Fruit fly (Drosophila melanogaster): ENCODE measurements around the gene Eig71Ec.
A peak's percentile ranks its signal among the peaks of the same experiment; 100 is the strongest.

The Eig71Ec gene

DNA sequence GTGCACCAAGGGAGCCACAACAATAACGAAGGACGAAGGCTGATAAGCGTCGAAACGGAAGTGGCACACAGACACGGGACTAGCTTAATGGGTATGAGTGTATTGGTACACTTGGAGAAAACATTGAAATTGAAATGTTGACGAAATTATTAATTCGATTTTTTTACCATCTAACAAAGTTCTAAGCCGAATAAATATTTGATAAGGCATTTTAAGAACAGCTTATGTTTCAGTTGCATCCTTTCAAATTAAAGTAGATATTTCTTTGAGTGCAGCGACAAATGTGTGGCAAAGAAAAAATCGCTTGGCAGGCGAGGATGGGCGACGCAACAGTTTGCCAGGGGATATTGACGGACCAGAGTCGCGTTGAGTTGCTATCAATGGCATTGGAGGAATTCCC is 12.1 kb downstream of the Eig71Ec start:
- TF ChIP-seq sage (GFP tag; optimal IDR thresholded peaks at IDR 0.05) (no peak), CG9705 (GFP tag; optimal IDR thresholded peaks at IDR 0.05) (no peak), N (GFP tag; optimal IDR thresholded peaks at IDR 0.05) (no peak), dsf (GFP tag; optimal IDR thresholded peaks at IDR 0.05; ENCODE audit: borderline replicate concordance) (no peak), Hr83 (GFP tag; optimal IDR thresholded peaks at IDR 0.05; ENCODE audit: poor library complexity, severe bottlenecking) (no peak), Myc (optimal IDR thresholded peaks at IDR 0.05) (no peak), brk (GFP tag; optimal IDR thresholded peaks at IDR 0.05) (no peak), foxo (GFP tag; optimal IDR thresholded peaks at IDR 0.05) (no peak)

DNA sequence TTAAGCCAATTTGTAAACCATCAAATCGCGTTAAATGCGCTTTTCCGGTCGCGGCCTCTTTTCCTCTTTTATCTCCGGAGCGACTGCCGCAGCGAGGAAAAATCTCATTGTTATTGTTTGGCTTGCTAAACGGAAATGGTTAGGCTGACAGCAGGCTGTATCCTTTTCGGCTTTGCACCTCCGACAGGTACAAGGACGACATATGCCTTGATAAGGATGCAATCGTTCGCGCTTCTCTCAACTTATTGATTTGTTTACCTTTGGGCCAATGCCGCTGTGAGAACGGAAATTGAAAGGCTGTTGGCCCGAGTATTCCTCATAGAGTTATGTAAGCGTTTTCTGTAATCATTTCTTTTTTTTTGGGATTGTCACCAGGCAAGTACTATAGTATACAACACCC is 13.5 kb downstream of the Eig71Ec start:
- TF ChIP-seq ey (GFP tag; optimal IDR thresholded peaks at IDR 0.05) (no peak), CG9705 (GFP tag; optimal IDR thresholded peaks at IDR 0.05) (no peak), br (GFP tag; optimal IDR thresholded peaks at IDR 0.05) (no peak), brk (GFP tag; optimal IDR thresholded peaks at IDR 0.05) (no peak), CG32264 (GFP tag; optimal IDR thresholded peaks at IDR 0.05) (no peak), h (GFP tag; optimal IDR thresholded peaks at IDR 0.05) (no peak), HLH106 (tag; optimal IDR thresholded peaks at IDR 0.05) (no peak), lola (GFP tag; optimal IDR thresholded peaks at IDR 0.05) (no peak), dmrt93B (GFP tag; optimal IDR thresholded peaks at IDR 0.05) (no peak), tai (GFP tag; optimal IDR thresholded peaks at IDR 0.05) (no peak), rgr (GFP tag; optimal IDR thresholded peaks at IDR 0.05) (no peak), foxo (GFP tag; optimal IDR thresholded peaks at IDR 0.05) (no peak), sv (GFP tag; optimal IDR thresholded peaks at IDR 0.05) (no peak), Dif (GFP tag; optimal IDR thresholded peaks at IDR 0.05; ENCODE audit: partially characterized antibody) (no peak), Dfd (GFP tag; optimal IDR thresholded peaks at IDR 0.05) (no peak)

DNA sequence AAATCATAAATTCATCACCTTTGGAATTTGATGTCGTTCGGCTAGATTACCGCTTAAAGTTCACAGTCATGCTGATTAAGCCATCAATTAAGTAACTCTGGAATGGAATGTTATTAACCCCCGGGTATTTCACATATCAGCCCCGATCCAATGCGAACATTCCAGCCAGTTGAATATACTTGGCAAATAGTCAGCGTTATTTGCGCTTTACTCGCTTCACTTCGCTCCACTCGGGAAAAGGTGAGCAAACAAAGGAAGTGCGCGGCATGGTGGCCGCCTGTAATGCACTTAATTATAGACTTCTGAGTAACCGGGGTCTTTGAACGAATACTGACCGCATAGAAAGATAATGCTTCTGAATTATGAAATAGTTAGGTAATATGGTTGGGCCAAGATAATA is 14.4 kb downstream of the Eig71Ec start:
- TF ChIP-seq pan (optimal IDR thresholded peaks at IDR 0.05): no peak
- no peak for TF ChIP-seq GATAd (GFP tag; optimal IDR thresholded peaks at IDR 0.05)
- peak; percentile 47 for TF ChIP-seq fru (GFP tag; optimal IDR thresholded peaks at IDR 0.05)
- TF ChIP-seq Myc (optimal IDR thresholded peaks at IDR 0.05): no peak
- TF ChIP-seq Hnf4 (GFP tag; optimal IDR thresholded peaks at IDR 0.05): peak; percentile 49
- peak; percentile 22 for TF ChIP-seq brk (GFP tag; optimal IDR thresholded peaks at IDR 0.05)
- no peak for TF ChIP-seq Mio (GFP tag; optimal IDR thresholded peaks at IDR 0.05)
- no peak for TF ChIP-seq Hr78 (GFP tag; optimal IDR thresholded peaks at IDR 0.05)
- TF ChIP-seq Vsx2 (GFP tag; optimal IDR thresholded peaks at IDR 0.05; ENCODE audit: partially characterized antibody): no peak
- TF ChIP-seq OdsH (GFP tag; optimal IDR thresholded peaks at IDR 0.05): peak; percentile 48
- TF ChIP-seq Sp1 (GFP tag; optimal IDR thresholded peaks at IDR 0.05): no peak
- no peak for TF ChIP-seq woc (GFP tag; optimal IDR thresholded peaks at IDR 0.05)
- TF ChIP-seq Abd-B (GFP tag; optimal IDR thresholded peaks at IDR 0.05): no peak
- TF ChIP-seq N (GFP tag; optimal IDR thresholded peaks at IDR 0.05): no peak
- TF ChIP-seq dsf (GFP tag; optimal IDR thresholded peaks at IDR 0.05; ENCODE audit: borderline replicate concordance): no peak
- no peak for TF ChIP-seq CG9705 (GFP tag; optimal IDR thresholded peaks at IDR 0.05)
- peak; percentile 92 for TF ChIP-seq Hr83 (GFP tag; optimal IDR thresholded peaks at IDR 0.05; ENCODE audit: poor library complexity, severe bottlenecking)
- peak; percentile 39 for TF ChIP-seq br (GFP tag; optimal IDR thresholded peaks at IDR 0.05)
- peak; percentile 76 for TF ChIP-seq h (GFP tag; optimal IDR thresholded peaks at IDR 0.05)
- no peak for TF ChIP-seq sage (GFP tag; optimal IDR thresholded peaks at IDR 0.05)
- no peak for TF ChIP-seq usp (GFP tag; optimal IDR thresholded peaks at IDR 0.05)
- TF ChIP-seq CrebA (GFP tag; optimal IDR thresholded peaks at IDR 0.05; ENCODE audit: borderline replicate concordance): no peak
- no peak for TF ChIP-seq dl (GFP tag; optimal IDR thresholded peaks at IDR 0.05; ENCODE audit: insufficient read depth in 1 of 2, partially characterized antibody in 2 of 2)
- no peak for TF ChIP-seq Dfd (GFP tag; optimal IDR thresholded peaks at IDR 0.05)
- TF ChIP-seq dmrt93B (GFP tag; optimal IDR thresholded peaks at IDR 0.05): no peak
- no peak for TF ChIP-seq Dif (GFP tag; optimal IDR thresholded peaks at IDR 0.05; ENCODE audit: partially characterized antibody)
- peak in 1 of 2 experiments; percentile 21 for TF ChIP-seq foxo (GFP tag; optimal IDR thresholded peaks at IDR 0.05)
- no peak for TF ChIP-seq lola (GFP tag; optimal IDR thresholded peaks at IDR 0.05)
- TF ChIP-seq sv (GFP tag; optimal IDR thresholded peaks at IDR 0.05): no peak
- TF ChIP-seq CG32264 (GFP tag; optimal IDR thresholded peaks at IDR 0.05): no peak
- no peak for TF ChIP-seq ey (GFP tag; optimal IDR thresholded peaks at IDR 0.05)
- peak; percentile 11 for TF ChIP-seq jim (GFP tag; optimal IDR thresholded peaks at IDR 0.05)
- no peak for TF ChIP-seq Rel (GFP tag; optimal IDR thresholded peaks at IDR 0.05)
- TF ChIP-seq Rel (tag; optimal IDR thresholded peaks at IDR 0.05): peak; percentile 42
- TF ChIP-seq Jra (GFP tag; optimal IDR thresholded peaks at IDR 0.05): peak; percentile 11
- peak; percentile 65 for TF ChIP-seq rgr (GFP tag; optimal IDR thresholded peaks at IDR 0.05)
- TF ChIP-seq HLH106 (tag; optimal IDR thresholded peaks at IDR 0.05): no peak
- TF ChIP-seq psq (GFP tag; optimal IDR thresholded peaks at IDR 0.05): no peak
- peak; percentile 35 for TF ChIP-seq tai (GFP tag; optimal IDR thresholded peaks at IDR 0.05)

Measured in whole organism, wandering third instar larva.